Worm (Caenorhabditis elegans) whole organism, L2 larva: ENCODE measurements around the gene ugt-45.

Experiments used
- nhr-11 ChIP-seq: fragments of 150-350 bp; optimal IDR thresholded peaks from 2 replicates; lab custom pipeline; 2014; ENCODE audit warnings: missing biosample characterization, missing genetic modification characterization
- nhr-25 ChIP-seq: fragments of 150-350 bp; sonication (generic microtip); optimal IDR thresholded peaks from 3 replicates; lab custom pipeline; 2014; ENCODE audit warnings: missing biosample characterization, missing genetic modification characterization
- snpc-4 ChIP-seq: fragments of 150-350 bp; optimal IDR thresholded peaks from 2 replicates; lab custom pipeline; 2014; ENCODE audit warnings: missing biosample characterization, missing genetic modification characterization

DNA sequence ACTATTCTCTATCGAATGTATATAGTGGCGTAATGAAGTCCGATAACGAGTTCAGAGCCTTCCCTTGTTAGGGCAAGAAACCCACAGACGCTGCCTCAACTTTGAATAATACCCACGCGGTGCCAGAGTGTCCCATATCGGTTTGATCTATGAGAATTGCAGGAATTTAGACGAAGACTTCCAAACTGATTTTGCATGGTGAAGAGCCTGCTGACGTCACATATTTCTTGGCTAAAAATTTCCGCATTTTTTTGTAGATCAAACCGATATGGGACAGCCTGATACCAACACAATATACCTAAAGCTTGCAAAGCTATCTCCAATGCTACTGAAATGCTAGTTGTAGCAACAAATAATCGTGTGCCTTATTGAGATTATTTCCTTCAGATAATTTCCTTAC lies 9.0 kb downstream of the ugt-45 start:
- TF ChIP-seq nhr-25 (tag; lab: Kevin White, UChicago) (no peak), nhr-11 (tag; lab: Kevin White, UChicago) (no peak), snpc-4 (tag; lab: Kevin White, UChicago) (no peak)
